Worm (Caenorhabditis elegans) whole organism, L1 larva: ENCODE measurements around the gene hrg-1.
A peak's percentile ranks its signal among the peaks of the same experiment; 100 is the strongest.

Experiments used
- C16A3.4 ChIP-seq: fragments of 150-350 bp; optimal IDR thresholded peaks from 2 replicates; lab custom pipeline; 2014; ENCODE audit warnings: missing biosample characterization, missing genetic modification characterization
- F16B12.6 ChIP-seq: fragments of 150-350 bp; optimal IDR thresholded peaks from 2 replicates; lab custom pipeline; 2014; ENCODE audit warnings: missing biosample characterization, missing genetic modification characterization
- Y116A8C.19 ChIP-seq: sonication (generic microtip); optimal IDR thresholded peaks from 2 replicates; lab custom pipeline; 2016; ENCODE audit warnings: missing compliant biosample characterization, missing genetic modification characterization, borderline replicate concordance
- aha-1 ChIP-seq: fragments of 150-350 bp; optimal IDR thresholded peaks from 2 replicates; lab custom pipeline; 2014; ENCODE audit warnings: missing biosample characterization, missing genetic modification characterization
- alr-1 ChIP-seq: fragments of 200-800 bp; sonication (Bioruptor generic); optimal IDR thresholded peaks from 2 replicates; lab custom pipeline; 2018; ENCODE audit warnings: borderline replicate concordance, mild to moderate bottlenecking, missing genetic modification characterization, missing compliant biosample characterization
- ceh-8 ChIP-seq: fragments of 200-800 bp; sonication (Bioruptor generic); optimal IDR thresholded peaks from 2 replicates; lab custom pipeline; 2018; ENCODE audit warnings: mild to moderate bottlenecking, missing genetic modification characterization, moderate library complexity, missing compliant biosample characterization
- dpl-1 ChIP-seq, 3 experiments: fragments of 150-350 bp in 2 of 3; sonication (generic microtip) in 1 of 3; optimal IDR thresholded peaks; 2 replicates each; lab custom pipeline; 2014 to 2017; ENCODE audit warnings: missing biosample characterization in 3 of 3, missing genetic modification characterization in 3 of 3, missing genetic modification reagents in 3 of 3
- efl-3 ChIP-seq: fragments of 200-800 bp; sonication (Bioruptor generic); optimal IDR thresholded peaks from 2 replicates; lab custom pipeline; 2018; ENCODE audit warnings: mild to moderate bottlenecking, missing genetic modification characterization, missing compliant biosample characterization
- egl-27 ChIP-seq, 2 experiments: fragments of 150-350 bp in 1 of 2; sonication (generic microtip); optimal IDR thresholded peaks; 3 replicates each; lab custom pipeline; 2017 to 2018; ENCODE audit warnings: missing biosample characterization in 2 of 2, missing genetic modification characterization in 2 of 2, missing genetic modification reagents in 2 of 2
- elt-2 ChIP-seq: sonication (generic microtip); optimal IDR thresholded peaks from 2 replicates; lab custom pipeline; 2016; ENCODE audit warnings: missing genetic modification characterization, mild to moderate bottlenecking, inconsistent platforms, missing compliant biosample characterization, missing genetic modification reagents
- elt-3 ChIP-seq, 6 experiments: fragments of 150-350 bp in 1 of 6; sonication (generic microtip); optimal IDR thresholded peaks; 2 replicates each; lab custom pipeline; 2017 to 2018; ENCODE audit warnings: missing biosample characterization in 6 of 6, missing genetic modification characterization in 6 of 6, inconsistent platforms in 1 of 6
- fkh-4 ChIP-seq: sonication (generic microtip); optimal IDR thresholded peaks from 2 replicates; lab custom pipeline; 2016; ENCODE audit warnings: missing compliant biosample characterization, missing genetic modification characterization, borderline replicate concordance
- fkh-8 ChIP-seq: sonication (generic microtip); optimal IDR thresholded peaks from 2 replicates; lab custom pipeline; 2016; ENCODE audit warnings: mild to moderate bottlenecking, missing genetic modification characterization, missing compliant biosample characterization
- fos-1 ChIP-seq: fragments of 150-350 bp; optimal IDR thresholded peaks from 2 replicates; lab custom pipeline; 2014; ENCODE audit warnings: missing biosample characterization, missing genetic modification characterization
- hlh-17 ChIP-seq: fragments of 200-800 bp; sonication (Bioruptor generic); optimal IDR thresholded peaks from 2 replicates; lab custom pipeline; 2018; ENCODE audit warnings: missing genetic modification characterization, mild to moderate bottlenecking, missing compliant biosample characterization, moderate library complexity, borderline replicate concordance
- hpl-2 ChIP-seq: fragments of 150-350 bp; optimal IDR thresholded peaks from 2 replicates; lab custom pipeline; 2014; ENCODE audit warnings: missing biosample characterization, missing genetic modification reagents, missing genetic modification characterization
- irx-1 ChIP-seq: sonication (generic microtip); optimal IDR thresholded peaks from 2 replicates; lab custom pipeline; 2016; ENCODE audit warnings: missing genetic modification characterization, missing compliant biosample characterization
- jun-1 ChIP-seq: fragments of 150-350 bp; optimal IDR thresholded peaks from 2 replicates; lab custom pipeline; 2014; ENCODE audit warnings: missing biosample characterization, missing genetic modification reagents, missing genetic modification characterization
- lin-14 ChIP-seq: fragments of 200-800 bp; sonication (Bioruptor generic); optimal IDR thresholded peaks from 2 replicates; lab custom pipeline; 2018; ENCODE audit warnings: mild to moderate bottlenecking, missing genetic modification characterization, moderate library complexity, missing compliant biosample characterization
- lin-15B ChIP-seq: fragments of 150-350 bp; sonication (generic microtip); optimal IDR thresholded peaks from 3 replicates; lab custom pipeline; 2014; ENCODE audit warnings: missing biosample characterization, missing genetic modification characterization
- lin-35 ChIP-seq, 2 experiments: fragments of 150-350 bp; optimal IDR thresholded peaks; 2 replicates each; lab custom pipeline; 2014; ENCODE audit warnings: missing biosample characterization in 2 of 2, missing genetic modification characterization in 2 of 2, missing genetic modification reagents in 2 of 2
- lir-3 ChIP-seq: sonication (generic microtip); optimal IDR thresholded peaks from 2 replicates; lab custom pipeline; 2016; ENCODE audit warnings: mild to moderate bottlenecking, missing genetic modification characterization, moderate library complexity, missing compliant biosample characterization; ENCODE audit not compliant: poor library complexity
- lsy-2 ChIP-seq, 2 experiments: fragments of 150-350 bp; optimal IDR thresholded peaks; 2 replicates each; lab custom pipeline; 2014; ENCODE audit warnings: missing biosample characterization in 2 of 2, missing genetic modification characterization in 2 of 2
- mdl-1 ChIP-seq, 2 experiments: fragments of 150-350 bp; optimal IDR thresholded peaks; 2 replicates each; lab custom pipeline; 2014 to 2017; ENCODE audit warnings: missing biosample characterization in 2 of 2, missing genetic modification characterization in 2 of 2, inconsistent platforms in 1 of 2
- nhr-11 ChIP-seq: fragments of 150-350 bp; optimal IDR thresholded peaks from 2 replicates; lab custom pipeline; 2014; ENCODE audit warnings: missing biosample characterization, missing genetic modification characterization
- nhr-19 ChIP-seq: fragments of 200-800 bp; sonication (Bioruptor generic); conservative IDR thresholded peaks from 2 replicates; pipeline ENCODE4 v1.3.6; 2022; ENCODE audit warnings: missing genetic modification characterization, missing compliant biosample characterization
- nhr-20 ChIP-seq: sonication (generic microtip); optimal IDR thresholded peaks from 2 replicates; lab custom pipeline; 2016; ENCODE audit warnings: mild to moderate bottlenecking, missing genetic modification characterization, missing compliant biosample characterization
- nhr-237 ChIP-seq: fragments of 150-350 bp; optimal IDR thresholded peaks from 2 replicates; lab custom pipeline; 2014; ENCODE audit warnings: missing biosample characterization, missing genetic modification characterization
- nhr-28 ChIP-seq: fragments of 150-350 bp; optimal IDR thresholded peaks from 2 replicates; lab custom pipeline; 2014; ENCODE audit warnings: missing biosample characterization, missing genetic modification characterization
- nhr-71 ChIP-seq: sonication (generic microtip); optimal IDR thresholded peaks from 2 replicates; lab custom pipeline; 2016; ENCODE audit warnings: mild to moderate bottlenecking, missing genetic modification characterization, moderate library complexity, missing compliant biosample characterization
- nhr-76 ChIP-seq: sonication (generic microtip); optimal IDR thresholded peaks from 2 replicates; lab custom pipeline; 2017; ENCODE audit warnings: missing biosample characterization, missing genetic modification characterization
- nhr-84 ChIP-seq: sonication (generic microtip); optimal IDR thresholded peaks from 2 replicates; lab custom pipeline; 2017; ENCODE audit warnings: missing biosample characterization, missing genetic modification characterization
- nhr-85 ChIP-seq: sonication (generic microtip); peaks from one replicate; lab custom pipeline; 2016; ENCODE audit warnings: missing genetic modification characterization, inconsistent platforms, missing compliant biosample characterization
- nhr-90 ChIP-seq: sonication (generic microtip); optimal IDR thresholded peaks from 2 replicates; lab custom pipeline; 2016; ENCODE audit warnings: mild to moderate bottlenecking, missing genetic modification characterization, missing compliant biosample characterization; ENCODE audit not compliant: poor library complexity
- pag-3 ChIP-seq: sonication (generic microtip); optimal IDR thresholded peaks from 2 replicates; lab custom pipeline; 2017; ENCODE audit warnings: missing genetic modification characterization, mild to moderate bottlenecking, missing compliant biosample characterization, antibody characterized with exemption, borderline replicate concordance; ENCODE audit not compliant: insufficient read depth
- pax-3 ChIP-seq: fragments of 200-800 bp; sonication (Bioruptor generic); optimal IDR thresholded peaks from 2 replicates; lab custom pipeline; 2018; ENCODE audit warnings: mild to moderate bottlenecking, missing genetic modification characterization, moderate library complexity, missing compliant biosample characterization
- pqm-1 ChIP-seq: sonication (generic microtip); optimal IDR thresholded peaks from 3 replicates; lab custom pipeline; 2017; ENCODE audit warnings: missing biosample characterization, missing genetic modification characterization
- skn-1 ChIP-seq: fragments of 150-350 bp; optimal IDR thresholded peaks from 2 replicates; lab custom pipeline; 2014; ENCODE audit warnings: missing biosample characterization, missing genetic modification characterization
- snpc-4 ChIP-seq: fragments of 150-350 bp; optimal IDR thresholded peaks from 2 replicates; lab custom pipeline; 2014; ENCODE audit warnings: missing biosample characterization, missing genetic modification characterization
- snu-23 ChIP-seq: sonication (generic microtip); optimal IDR thresholded peaks from 2 replicates; lab custom pipeline; 2016; ENCODE audit warnings: missing genetic modification characterization, missing compliant biosample characterization
- sptf-1 ChIP-seq: fragments of 150-350 bp; optimal IDR thresholded peaks from 2 replicates; lab custom pipeline; 2014; ENCODE audit warnings: missing biosample characterization, missing genetic modification characterization
- sup-37 ChIP-seq: fragments of 200-800 bp; sonication (Bioruptor generic); optimal IDR thresholded peaks from 2 replicates; lab custom pipeline; 2018; ENCODE audit warnings: mild to moderate bottlenecking, missing genetic modification characterization, missing compliant biosample characterization
- tbx-2 ChIP-seq: sonication (generic microtip); optimal IDR thresholded peaks from 2 replicates; lab custom pipeline; 2016; ENCODE audit warnings: missing genetic modification characterization, missing compliant biosample characterization
- unc-130 ChIP-seq: fragments of 150-350 bp; optimal IDR thresholded peaks from 2 replicates; lab custom pipeline; 2017; ENCODE audit warnings: missing biosample characterization, missing genetic modification characterization, inconsistent platforms
- unc-30 ChIP-seq: sonication (generic microtip); optimal IDR thresholded peaks from 2 replicates; lab custom pipeline; 2017; ENCODE audit warnings: missing biosample characterization, missing genetic modification characterization
- unc-62 ChIP-seq: fragments of 150-350 bp; optimal IDR thresholded peaks from 2 replicates; lab custom pipeline; 2014; ENCODE audit warnings: missing biosample characterization, missing genetic modification reagents, missing genetic modification characterization
- unc-98 ChIP-seq: fragments of 200-800 bp; sonication (Bioruptor generic); IDR thresholded peaks from 2 replicates; pipeline ENCODE4 v1.3.6; 2022; ENCODE audit warnings: missing genetic modification characterization, missing compliant biosample characterization
- vab-15 ChIP-seq: sonication (generic microtip); optimal IDR thresholded peaks from 2 replicates; lab custom pipeline; 2017; ENCODE audit warnings: missing genotype, mild to moderate bottlenecking, missing genetic modification characterization, missing compliant biosample characterization
- xbp-1 ChIP-seq: sonication (generic microtip); optimal IDR thresholded peaks from 2 replicates; lab custom pipeline; 2016; ENCODE audit warnings: missing genetic modification characterization, missing compliant biosample characterization
- zag-1 ChIP-seq: fragments of 150-350 bp; optimal IDR thresholded peaks from 2 replicates; lab custom pipeline; 2014; ENCODE audit warnings: missing biosample characterization, missing genetic modification characterization
- ztf-4 ChIP-seq: fragments of 150-350 bp; optimal IDR thresholded peaks from 2 replicates; lab custom pipeline; 2014; ENCODE audit warnings: missing biosample characterization, missing genetic modification characterization

The hrg-1 gene

DNA sequence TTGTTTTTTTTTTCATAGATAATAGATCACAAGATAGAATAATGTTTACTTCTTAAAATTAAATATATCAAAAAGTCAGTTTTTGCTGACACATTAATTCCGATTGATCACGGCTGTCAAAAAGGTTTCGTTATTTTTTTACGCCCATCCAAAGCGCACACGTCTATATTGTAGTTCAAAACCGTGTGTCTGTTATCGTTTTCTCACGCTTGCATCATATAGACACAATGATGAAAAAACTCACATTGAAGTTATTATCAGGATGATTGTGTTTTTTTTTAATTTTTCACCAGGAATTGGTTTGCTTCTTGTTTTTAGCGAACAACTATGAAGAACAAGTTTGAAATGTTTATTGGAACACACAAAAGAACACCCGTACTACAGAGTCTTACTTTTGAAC lies 8.3 kb downstream of the hrg-1 start (continued):
- TF ChIP-seq lin-35 (GFP tag; optimal IDR thresholded peaks at IDR 0.05; lab: Kevin White, UChicago) (peak in 1 of 2 experiments; percentile 17), unc-98 (GFP tag; lab: Robert Waterston, UW) (no peak), vab-15 (tag; lab: Kevin White, UChicago) (no peak), hlh-17 (no peak), F16B12.6 (tag; lab: Kevin White, UChicago) (no peak), ceh-8 (no peak), nhr-20 (tag; lab: Kevin White, UChicago) (peak; percentile 66), alr-1 (tag; lab: Kevin White, UChicago) (no peak), hpl-2 (GFP tag; lab: Kevin White, UChicago) (peak; percentile 88), snu-23 (GFP tag; lab: Kevin White, UChicago) (peak; percentile 45), unc-62 (GFP tag; lab: Kevin White, UChicago) (no peak), lir-3 (tag; lab: Kevin White, UChicago) (no peak), fos-1 (tag; lab: Kevin White, UChicago) (no peak), Y116A8C.19 (tag; lab: Kevin White, UChicago) (no peak), dpl-1 (GFP tag; optimal IDR thresholded peaks at IDR 0.05; lab: Kevin White, UChicago) (no peak), efl-3 (GFP tag; lab: Kevin White, UChicago) (no peak), fkh-8 (tag; lab: Kevin White, UChicago) (no peak), elt-3 (tag; optimal IDR thresholded peaks at IDR 0.05; lab: Kevin White, UChicago) (no peak), nhr-90 (peak; percentile 81), irx-1 (tag; lab: Kevin White, UChicago) (no peak), pax-3 (no peak), tbx-2 (tag; lab: Kevin White, UChicago) (peak; percentile 36), nhr-71 (peak; percentile 77), fkh-4 (tag; lab: Kevin White, UChicago) (no peak), xbp-1 (tag; lab: Kevin White, UChicago) (no peak), zag-1 (tag; lab: Kevin White, UChicago) (no peak), aha-1 (tag; lab: Kevin White, UChicago) (no peak), snpc-4 (tag; lab: Kevin White, UChicago) (no peak), pqm-1 (tag; lab: Kevin White, UChicago) (no peak), nhr-85 (tag; lab: Kevin White, UChicago) (no peak), jun-1 (tag; lab: Kevin White, UChicago) (no peak), elt-2 (tag; lab: Kevin White, UChicago) (peak; percentile 95), skn-1 (tag; lab: Kevin White, UChicago) (no peak), mdl-1 (tag; optimal IDR thresholded peaks at IDR 0.05; lab: Kevin White, UChicago) (no peak), nhr-11 (tag; lab: Kevin White, UChicago) (no peak), nhr-28 (tag; lab: Kevin White, UChicago) (no peak), lin-14 (peak; percentile 44), egl-27 (tag; optimal IDR thresholded peaks at IDR 0.05; lab: Kevin White, UChicago) (no peak), lsy-2 (tag; optimal IDR thresholded peaks at IDR 0.05; lab: Kevin White, UChicago) (peak; percentile 14 to 29), unc-130 (tag; lab: Kevin White, UChicago) (no peak), nhr-84 (tag; lab: Kevin White, UChicago) (no peak), sup-37 (GFP tag; lab: Kevin White, UChicago) (no peak), sptf-1 (tag; lab: Kevin White, UChicago) (no peak), nhr-76 (no peak), nhr-19 (GFP tag; lab: Robert Waterston, UW) (0 out of 2 replicates have a peak, but pooled peaks have one; percentile 23), lin-15B (tag; lab: Kevin White, UChicago) (no peak), nhr-237 (tag; lab: Kevin White, UChicago) (no peak), unc-30 (tag; lab: Kevin White, UChicago) (no peak), C16A3.4 (no peak), pag-3 (tag; lab: Kevin White, UChicago) (no peak), ztf-4 (tag; lab: Kevin White, UChicago) (no peak)
